Fruit fly (Drosophila melanogaster): ENCODE measurements around the gene CG4686.

dm6 chr3R:19904865-19905373, 40.6 kb downstream of the CG4686 start, which contains the start of the genes Surf6 and RhoGAP92B:
- TF ChIP-seq Ets98B (GFP tag; IDR thresholded peaks at IDR 0.05): no peak
- TF ChIP-seq CG8159 (tag; optimal IDR thresholded peaks at IDR 0.05): peak; percentile 14
- peak; percentile 40 for TF ChIP-seq Snoo (tag; optimal IDR thresholded peaks at IDR 0.05)
- no peak for TF ChIP-seq rn (GFP tag; IDR thresholded peaks at IDR 0.05)
- peak; percentile 68 for TF ChIP-seq EcR (GFP tag; optimal IDR thresholded peaks at IDR 0.05)
